Fruit fly (Drosophila melanogaster) whole organism, adult: ENCODE data around the gene CG18731.

Experiments
- CG11617 ChIP-seq: fragments of 200-800 bp; sonication (Bioruptor generic); optimal IDR thresholded peaks from 2 replicates; lab custom pipeline; 2017; ENCODE audit warnings: mild to moderate bottlenecking, missing biosample characterization, missing genetic modification reagents, missing genetic modification characterization
- CG12768 ChIP-seq: fragments of 200-800 bp; sonication (Bioruptor generic); optimal IDR thresholded peaks from 2 replicates; lab custom pipeline; 2017; ENCODE audit warnings: missing biosample characterization, missing genetic modification characterization, mild to moderate bottlenecking, moderate library complexity, missing genetic modification reagents
- CG14711 ChIP-seq: fragments of 200-800 bp; sonication (Bioruptor generic); optimal IDR thresholded peaks from 2 replicates; lab custom pipeline; 2018; ENCODE audit warnings: missing biosample characterization, mild to moderate bottlenecking, missing genetic modification characterization, moderate library complexity
- CG1620 ChIP-seq: fragments of 200-800 bp; sonication (Bioruptor generic); optimal IDR thresholded peaks from 2 replicates; lab custom pipeline; 2016; ENCODE audit warnings: missing biosample characterization, missing genetic modification characterization
- CG33017 ChIP-seq: fragments of 200-800 bp; sonication (Bioruptor generic); optimal IDR thresholded peaks from 2 replicates; lab custom pipeline; 2018; ENCODE audit warnings: missing biosample characterization, mild to moderate bottlenecking, missing genetic modification characterization, moderate library complexity
- CG5204 ChIP-seq: fragments of 200-800 bp; sonication (Bioruptor generic); optimal IDR thresholded peaks from 2 replicates; lab custom pipeline; 2016; ENCODE audit warnings: missing biosample characterization, missing genetic modification characterization
- CG7045 ChIP-seq: fragments of 200-800 bp; sonication (Bioruptor generic); optimal IDR thresholded peaks from 2 replicates; lab custom pipeline; 2017; ENCODE audit warnings: missing biosample characterization, mild to moderate bottlenecking, missing genetic modification characterization
- CG7101 ChIP-seq: fragments of 200-800 bp; sonication (Bioruptor generic); optimal IDR thresholded peaks from 2 replicates; lab custom pipeline; 2018; ENCODE audit warnings: missing biosample characterization, mild to moderate bottlenecking, missing genetic modification characterization, moderate library complexity
- Clk ChIP-seq: fragments of 200-800 bp; sonication (Bioruptor generic); optimal IDR thresholded peaks from 2 replicates; lab custom pipeline; 2017; ENCODE audit warnings: missing biosample characterization, missing genetic modification characterization
- Crg-1 ChIP-seq: fragments of 200-800 bp; sonication (Bioruptor generic); optimal IDR thresholded peaks from 2 replicates; lab custom pipeline; 2016; ENCODE audit warnings: missing biosample characterization, missing genetic modification characterization
- Hr96 ChIP-seq: fragments of 200-800 bp; sonication (Bioruptor generic); optimal IDR thresholded peaks from 2 replicates; lab custom pipeline; 2016; ENCODE audit warnings: missing biosample characterization, missing genetic modification characterization
- Mnt ChIP-seq: fragments of 200-800 bp; sonication (Bioruptor generic); optimal IDR thresholded peaks from 2 replicates; lab custom pipeline; 2016; ENCODE audit warnings: missing biosample characterization, mild to moderate bottlenecking, missing genetic modification characterization
- bab1 ChIP-seq: fragments of 200-800 bp; sonication (Bioruptor generic); optimal IDR thresholded peaks from 3 replicates; lab custom pipeline; 2019; ENCODE audit warnings: missing biosample characterization, mild to moderate bottlenecking, missing genetic modification characterization, moderate library complexity
- cic ChIP-seq: fragments of 200-800 bp; sonication (Bioruptor generic); optimal IDR thresholded peaks from 2 replicates; lab custom pipeline; 2017; ENCODE audit warnings: missing biosample characterization, mild to moderate bottlenecking, missing genetic modification characterization, moderate library complexity
- cnc ChIP-seq, 2 experiments: fragments of >200 bp; optimal IDR thresholded peaks; 2 replicates each; lab custom pipeline; 2017
- kay ChIP-seq: fragments of 200-800 bp; sonication (Bioruptor generic); peaks from one replicate; lab custom pipeline; 2016; ENCODE audit warnings: missing biosample characterization, missing genetic modification characterization, borderline replicate concordance
- ovo ChIP-seq: fragments of 200-800 bp; sonication (Bioruptor generic); optimal IDR thresholded peaks from 2 replicates; lab custom pipeline; 2016; ENCODE audit warnings: missing biosample characterization, missing genetic modification characterization
- pad ChIP-seq: fragments of 200-800 bp; sonication (Bioruptor generic); optimal IDR thresholded peaks from 3 replicates; lab custom pipeline; 2017; ENCODE audit warnings: missing biosample characterization, missing genetic modification characterization, mild to moderate bottlenecking, moderate library complexity, missing genetic modification reagents
- tj ChIP-seq: fragments of 200-800 bp; sonication (Bioruptor generic); optimal IDR thresholded peaks from 3 replicates; lab custom pipeline; 2017; ENCODE audit warnings: missing biosample characterization, mild to moderate bottlenecking, missing genetic modification characterization, moderate library complexity
- toe ChIP-seq: fragments of 200-800 bp; sonication (Bioruptor generic); optimal IDR thresholded peaks from 2 replicates; lab custom pipeline; 2016; ENCODE audit warnings: missing biosample characterization, missing genetic modification characterization

Gene CG18731

dm6 chr3R:29724745-29725144, at the start of gene CG18731, which contains the start of gene Naa40:
Gene CG18731, plus strand, starts transcription at chr3R:29725027.
Gene Naa40, minus strand, starts transcription at chr3R:29724950.
- no peak for TF ChIP-seq CG7101 (tag; lab: Kevin White, UChicago)
- TF ChIP-seq tj (GFP tag; lab: Kevin White, UChicago): peak; percentile 65

- no peak for TF ChIP-seq CG12768 (GFP tag; lab: Kevin White, UChicago)
- TF ChIP-seq CG7045 (GFP tag; lab: Kevin White, UChicago): peak; percentile 66
- peak; percentile 54 for TF ChIP-seq CG7101 (tag; lab: Kevin White, UChicago)
- TF ChIP-seq cnc (optimal IDR thresholded peaks at IDR 0.05; lab: Kevin White, UChicago): no peak
- peak; percentile 65 for TF ChIP-seq toe (GFP tag; lab: Kevin White, UChicago)
- peak; percentile 36 for TF ChIP-seq CG1620 (GFP tag; lab: Kevin White, UChicago)
- no peak for TF ChIP-seq ovo (GFP tag; lab: Kevin White, UChicago)
- TF ChIP-seq Hr96: peak; percentile 38
- TF ChIP-seq cic (GFP tag; lab: Kevin White, UChicago): no peak
- TF ChIP-seq pad (GFP tag; lab: Kevin White, UChicago): peak; percentile 20
- peak; percentile 2 for TF ChIP-seq CG11617 (GFP tag; lab: Kevin White, UChicago)
- peak; percentile 5 for TF ChIP-seq Mnt
- TF ChIP-seq CG5204 (GFP tag; lab: Kevin White, UChicago): peak; percentile 40
- TF ChIP-seq tj (GFP tag; lab: Kevin White, UChicago): peak; percentile 1
- TF ChIP-seq Crg-1 (GFP tag; lab: Kevin White, UChicago): no peak
- peak; percentile 3 for TF ChIP-seq CG33017 (tag; lab: Kevin White, UChicago)
- peak; percentile 69 for TF ChIP-seq CG14711 (tag; lab: Kevin White, UChicago)
- no peak for TF ChIP-seq kay (GFP tag; lab: Kevin White, UChicago)
- peak; percentile 72 for TF ChIP-seq bab1 (GFP tag; lab: Kevin White, UChicago)
- no peak for TF ChIP-seq Clk (GFP tag; lab: Kevin White, UChicago)
Measured at dm6 chr3R:29675333-29675732, 49.5 kb upstream of the CG18731 start, which contains the start of the genes Bub3 and Cap-D2. Gene Bub3, minus strand, starts transcription at chr3R:29675421. Gene Cap-D2, plus strand, starts transcription at chr3R:29675651.

- TF ChIP-seq CG14711 (tag; lab: Kevin White, UChicago): no peak
- no peak for TF ChIP-seq tj (GFP tag; lab: Kevin White, UChicago)
- TF ChIP-seq CG11617 (GFP tag; lab: Kevin White, UChicago): no peak
- TF ChIP-seq CG12768 (GFP tag; lab: Kevin White, UChicago): no peak
Measured at dm6 chr3R:29681241-29681640, 43.6 kb upstream of the CG18731 start.

dm6 chr3R:29682152-29682600, 42.7 kb upstream of the CG18731 start, which contains the start of the genes CG7582 and Gycalpha99B:
Gene CG7582, minus strand, starts transcription at chr3R:29682278.
Gene Gycalpha99B, plus strand, starts transcription at chr3R:29682503.
- TF ChIP-seq CG12768 (GFP tag; lab: Kevin White, UChicago) (peak; percentile 48), cic (GFP tag; lab: Kevin White, UChicago) (no peak)

- TF ChIP-seq tj (GFP tag; lab: Kevin White, UChicago): no peak
Measured at dm6 chr3R:29686698-29687097, 38.1 kb upstream of the CG18731 start.

- TF ChIP-seq cnc (optimal IDR thresholded peaks at IDR 0.05; lab: Kevin White, UChicago) (no peak), toe (GFP tag; lab: Kevin White, UChicago) (no peak)
Measured at dm6 chr3R:29689211-29689610, 35.6 kb upstream of the CG18731 start, which contains the start of gene Obp99c. Gene Obp99c, minus strand, starts transcription at chr3R:29689311.

dm6 chr3R:29689833-29690538, 34.8 kb upstream of the CG18731 start:
- TF ChIP-seq Hr96: no peak
- TF ChIP-seq toe (GFP tag; lab: Kevin White, UChicago): no peak
- no peak for TF ChIP-seq kay (GFP tag; lab: Kevin White, UChicago)
- no peak for TF ChIP-seq Clk (GFP tag; lab: Kevin White, UChicago)
- no peak for TF ChIP-seq Crg-1 (GFP tag; lab: Kevin White, UChicago)
- no peak for TF ChIP-seq CG33017 (tag; lab: Kevin White, UChicago)
- TF ChIP-seq tj (GFP tag; lab: Kevin White, UChicago): no peak
- no peak for TF ChIP-seq CG14711 (tag; lab: Kevin White, UChicago)
- no peak for TF ChIP-seq CG12768 (GFP tag; lab: Kevin White, UChicago)
- TF ChIP-seq cnc (optimal IDR thresholded peaks at IDR 0.05; lab: Kevin White, UChicago): no peak
- no peak for TF ChIP-seq bab1 (GFP tag; lab: Kevin White, UChicago)
- no peak for TF ChIP-seq CG7045 (GFP tag; lab: Kevin White, UChicago)
- no peak for TF ChIP-seq CG5204 (GFP tag; lab: Kevin White, UChicago)
